Fruit fly (Drosophila melanogaster): ENCODE data around the gene CG13708.
A peak's percentile ranks its signal among the peaks of the same experiment; 100 is the strongest.

The CG13708 gene

DNA sequence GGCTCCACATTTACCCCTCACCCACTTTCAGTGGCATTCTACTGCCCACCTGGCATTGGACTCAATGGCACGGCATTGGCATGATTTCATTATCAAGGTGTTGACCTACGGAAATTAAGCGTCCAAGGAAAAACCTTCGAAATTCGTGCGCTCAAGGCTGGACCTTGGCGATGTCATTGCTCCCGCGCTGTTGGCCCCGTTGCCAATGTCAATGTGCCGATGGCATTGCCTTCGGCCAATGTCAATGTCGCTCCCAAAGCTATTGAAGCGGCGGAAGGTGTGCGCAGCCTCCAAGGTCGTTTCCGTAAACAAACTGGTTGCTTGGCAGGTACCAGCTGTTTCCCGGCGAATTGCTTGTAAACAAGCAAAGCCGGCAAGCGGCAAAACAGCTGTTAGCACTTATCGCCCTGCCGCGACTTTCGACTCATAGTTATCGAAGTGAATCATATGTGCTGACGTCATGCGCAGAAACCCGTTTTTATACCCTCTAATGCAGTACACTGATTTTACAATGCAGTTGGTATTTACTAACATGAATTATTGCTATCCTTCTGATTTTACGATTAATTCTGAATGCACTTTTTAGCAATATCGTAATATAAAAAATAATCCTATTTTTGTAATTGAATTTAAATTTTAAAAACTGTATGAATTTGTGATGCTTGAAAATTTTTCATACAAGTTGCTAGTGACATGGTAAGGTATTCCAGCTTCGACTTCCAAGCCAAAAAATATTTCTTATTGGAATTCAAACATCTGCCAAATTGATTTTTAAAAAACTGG, 8.8 kb downstream of the CG13708 start (continued):
- TF ChIP-seq D (optimal IDR thresholded peaks at IDR 0.05) (no peak), D (GFP tag; optimal IDR thresholded peaks at IDR 0.05) (peak; percentile 93), Kr (GFP tag; optimal IDR thresholded peaks at IDR 0.05) (peak; percentile 87), CG31388 (GFP tag; optimal IDR thresholded peaks at IDR 0.05) (peak; percentile 88), CG4424 (GFP tag; optimal IDR thresholded peaks at IDR 0.05) (peak; percentile 94), MTF-1 (GFP tag; optimal IDR thresholded peaks at IDR 0.05; ENCODE audit: borderline replicate concordance) (peak; percentile 77), sens (GFP tag) (peak; percentile 98), PHDP (tag; optimal IDR thresholded peaks at IDR 0.05) (peak; percentile 96), CG12942 (GFP tag; optimal IDR thresholded peaks at IDR 0.05) (peak; percentile 93), inv (GFP tag; IDR thresholded peaks at IDR 0.05; ENCODE audit: partially characterized antibody) (no peak), Ada2b (GFP tag; IDR thresholded peaks at IDR 0.05) (peak; percentile 97), pfk (GFP tag; optimal IDR thresholded peaks at IDR 0.05) (no peak), mirr (GFP tag; optimal IDR thresholded peaks at IDR 0.05) (peak; percentile 81), ranshi (GFP tag; IDR thresholded peaks at IDR 0.05) (peak; percentile 97), CG7357 (GFP tag; IDR thresholded peaks at IDR 0.05) (peak; percentile 92), fru (optimal IDR thresholded peaks at IDR 0.05) (no peak), unc-4 (GFP tag; IDR thresholded peaks at IDR 0.05; ENCODE audit: partially characterized antibody) (peak; percentile 72), CG10431 (GFP tag; optimal IDR thresholded peaks at IDR 0.05) (no peak), HmgD (GFP tag; optimal IDR thresholded peaks at IDR 0.05) (peak; percentile 56), Optix (GFP tag; IDR thresholded peaks at IDR 0.05) (peak; percentile 93), Poxn (GFP tag; IDR thresholded peaks at IDR 0.05) (peak; percentile 87), ftz-f1 (GFP tag; optimal IDR thresholded peaks at IDR 0.05) (peak; percentile 100), gem (tag; optimal IDR thresholded peaks at IDR 0.05) (peak; percentile 98), org-1 (GFP tag; optimal IDR thresholded peaks at IDR 0.05) (peak; percentile 88), CG8089 (GFP tag; optimal IDR thresholded peaks at IDR 0.05) (peak; percentile 81), lab (GFP tag; optimal IDR thresholded peaks at IDR 0.05) (peak; percentile 97), CHES-1-like (GFP tag; optimal IDR thresholded peaks at IDR 0.05) (peak; percentile 93), CG8290 (GFP tag; optimal IDR thresholded peaks at IDR 0.05) (no peak), CG8290 (tag; optimal IDR thresholded peaks at IDR 0.05) (peak in 1 of 2 experiments; percentile 53), mam (GFP tag; optimal IDR thresholded peaks at IDR 0.05) (peak; percentile 94), CG9876 (GFP tag; optimal IDR thresholded peaks at IDR 0.05) (peak; percentile 28), CG3163 (GFP tag; optimal IDR thresholded peaks at IDR 0.05) (peak; percentile 69), amos (GFP tag; IDR thresholded peaks at IDR 0.05; ENCODE audit: partially characterized antibody) (peak; percentile 53; the same call in 1 of the 2 replicates), CG17328 (GFP tag; IDR thresholded peaks at IDR 0.05) (peak; percentile 97), tap (tag; optimal IDR thresholded peaks at IDR 0.05) (peak; percentile 93), Mes4 (GFP tag; optimal IDR thresholded peaks at IDR 0.05) (peak; percentile 84), CG12071 (GFP tag; optimal IDR thresholded peaks at IDR 0.05) (peak; percentile 92), CG18619 (GFP tag; optimal IDR thresholded peaks at IDR 0.05) (peak; percentile 94), sim (GFP tag; IDR thresholded peaks at IDR 0.05) (peak; percentile 85), H15 (GFP tag; IDR thresholded peaks at IDR 0.05) (peak; percentile 96), CG2678 (tag; optimal IDR thresholded peaks at IDR 0.05) (peak; percentile 97), nau (GFP tag; optimal IDR thresholded peaks at IDR 0.05) (no peak), CG17361 (GFP tag; IDR thresholded peaks at IDR 0.05) (no peak; the same call in 2 of the 3 replicates), Hmx (GFP tag; optimal IDR thresholded peaks at IDR 0.05) (no peak), CG8388 (GFP tag; optimal IDR thresholded peaks at IDR 0.05) (peak; percentile 92), klu (GFP tag; IDR thresholded peaks at IDR 0.05) (peak; percentile 96), repo (GFP tag; optimal IDR thresholded peaks at IDR 0.05) (peak; percentile 79), pb (GFP tag; optimal IDR thresholded peaks at IDR 0.05) (peak; percentile 69), Trl (optimal IDR thresholded peaks at IDR 0.05) (no peak), Trl (GFP tag; optimal IDR thresholded peaks at IDR 0.05) (peak; percentile 89), CG12769 (tag; optimal IDR thresholded peaks at IDR 0.05) (peak; percentile 85)
